Fruit fly (Drosophila melanogaster) Kc167 (cell line): ENCODE data around the gene CG34256.

ENCODE experiments used
- Myc ChIP-seq: fragments of >200 bp; optimal IDR thresholded peaks from 2 replicates; lab custom pipeline; 2017; ENCODE audit warnings: missing external identifiers
- ttk ChIP-seq: sonication (Bioruptor generic); optimal IDR thresholded peaks from 2 replicates; lab custom pipeline; 2017; ENCODE audit warnings: missing external identifiers

- TF ChIP-seq Myc (lab: Kevin White, UChicago) (no peak), ttk (lab: Kevin White, UChicago) (no peak)
Observed at dm6 chr3L:19014802-19015201, 25.2 kb upstream of the CG34256 start.
